Worm (Caenorhabditis elegans): ENCODE measurements around the gene ifet-1.
A peak's percentile ranks its signal among the peaks of the same experiment; 100 is the strongest.

ifet-1 gene

ce11 chrIII:4488892-4489409, 14.0 kb upstream of the ifet-1 start, which contains the start of gene cpg-1:
Gene cpg-1 (plus strand): TSS chrIII:4489359.
- TF ChIP-seq egl-27 (tag; optimal IDR thresholded peaks at IDR 0.05) (no peak), fos-1 (tag; optimal IDR thresholded peaks at IDR 0.05) (no peak), fkh-10 (GFP tag; optimal IDR thresholded peaks at IDR 0.05) (no peak), ceh-82 (tag; optimal IDR thresholded peaks at IDR 0.05) (no peak), sea-2 (GFP tag; optimal IDR thresholded peaks at IDR 0.05) (no peak), ztf-11 (tag; optimal IDR thresholded peaks at IDR 0.05) (no peak), zag-1 (tag; optimal IDR thresholded peaks at IDR 0.05) (no peak), mdl-1 (tag; optimal IDR thresholded peaks at IDR 0.05) (no peak)

ce11 chrIII:4487271-4487670, 12.3 kb upstream of the ifet-1 start:
- TF ChIP-seq nhr-11 (tag; optimal IDR thresholded peaks at IDR 0.05) (peak; percentile 96), aly-2 (tag; optimal IDR thresholded peaks at IDR 0.05) (no peak), ztf-4 (tag; optimal IDR thresholded peaks at IDR 0.05) (no peak), egl-27 (tag; optimal IDR thresholded peaks at IDR 0.05) (no peak)

DNA sequence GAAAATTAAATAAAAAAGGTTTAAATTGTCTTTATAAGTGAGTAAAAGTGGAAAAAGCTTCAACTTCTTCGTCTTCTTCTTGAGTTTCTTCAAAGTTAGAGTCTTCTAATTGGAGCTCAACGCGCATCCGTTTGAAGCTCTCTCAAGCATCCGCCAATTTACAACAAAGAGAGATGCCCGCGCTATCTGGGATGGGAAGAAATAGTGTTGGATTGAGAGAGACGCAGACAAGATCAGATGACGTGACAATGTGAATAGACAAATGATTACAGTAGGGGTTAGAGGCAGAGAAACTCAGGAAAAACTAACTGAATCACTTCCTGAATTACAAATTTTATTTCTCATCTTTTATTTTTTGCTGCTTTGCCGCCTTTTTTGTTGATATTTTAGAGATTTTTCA, 8.0 kb upstream of the ifet-1 start:
- TF ChIP-seq ceh-82 (tag; optimal IDR thresholded peaks at IDR 0.05) = no peak
- TF ChIP-seq zag-1 (tag; optimal IDR thresholded peaks at IDR 0.05) = no peak
- no peak for TF ChIP-seq mdl-1 (tag; optimal IDR thresholded peaks at IDR 0.05)
- no peak for TF ChIP-seq fkh-2 (tag; optimal IDR thresholded peaks at IDR 0.05)
- TF ChIP-seq nhr-77 (tag; optimal IDR thresholded peaks at IDR 0.05) = no peak
- no peak for TF ChIP-seq elt-2 (tag; optimal IDR thresholded peaks at IDR 0.05)
- no peak for TF ChIP-seq aly-2 (tag; optimal IDR thresholded peaks at IDR 0.05)

- TF ChIP-seq ztf-11 (tag; optimal IDR thresholded peaks at IDR 0.05) (no peak), fos-1 (tag; optimal IDR thresholded peaks at IDR 0.05) (no peak), lin-15B (tag; optimal IDR thresholded peaks at IDR 0.05) (no peak), nhr-76 (tag; optimal IDR thresholded peaks at IDR 0.05) (no peak), nhr-12 (tag; optimal IDR thresholded peaks at IDR 0.05) (no peak), daf-12 (tag; optimal IDR thresholded peaks at IDR 0.05) (no peak), pqm-1 (tag; optimal IDR thresholded peaks at IDR 0.05) (no peak), lsy-12 (tag; optimal IDR thresholded peaks at IDR 0.05) (no peak), ceh-9 (tag; optimal IDR thresholded peaks at IDR 0.05) (no peak), R02D3.7 (tag; optimal IDR thresholded peaks at IDR 0.05) (no peak)
Observed at ce11 chrIII:4481787-4482186, 6.8 kb upstream of the ifet-1 start.

DNA sequence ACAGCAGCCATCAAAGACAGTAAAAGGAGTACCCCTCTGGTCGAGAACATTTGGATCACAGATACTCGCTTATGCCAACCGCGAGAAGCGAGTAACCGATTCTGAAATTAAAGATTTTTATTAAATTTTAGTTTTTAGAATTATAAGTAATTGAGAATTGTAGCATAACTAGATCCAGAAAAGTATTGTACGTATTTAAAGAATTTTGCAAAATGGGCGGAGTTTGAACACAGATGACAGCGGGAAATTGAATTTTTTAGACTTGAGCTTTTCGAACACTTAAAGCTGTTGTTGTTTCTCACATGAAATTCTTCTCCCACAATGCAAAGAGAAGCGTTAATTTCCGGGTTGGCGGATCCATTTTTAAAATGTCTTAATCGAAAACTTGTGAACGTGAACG, 2.5 kb upstream of the ifet-1 start, which contains the start of gene ins-17:
ins-17 (minus strand) TSS at position 101 of the 400 bp plus-strand sequence.
- TF ChIP-seq mdl-1 (tag; optimal IDR thresholded peaks at IDR 0.05) (no peak), ceh-9 (tag; optimal IDR thresholded peaks at IDR 0.05) (no peak), nhr-77 (tag; optimal IDR thresholded peaks at IDR 0.05) (no peak), zag-1 (tag; optimal IDR thresholded peaks at IDR 0.05) (no peak), unc-62 (GFP tag; optimal IDR thresholded peaks at IDR 0.05) (no peak), lsy-12 (tag; optimal IDR thresholded peaks at IDR 0.05) (no peak), fkh-2 (tag; optimal IDR thresholded peaks at IDR 0.05) (no peak), nhr-67 (tag; optimal IDR thresholded peaks at IDR 0.05) (no peak)

ce11 chrIII:4476806-4477205, 1.9 kb upstream of the ifet-1 start:
- TF ChIP-seq ama-1 (optimal IDR thresholded peaks at IDR 0.05) (no peak), ceh-28 (tag; optimal IDR thresholded peaks at IDR 0.05) (no peak), pqm-1 (tag; optimal IDR thresholded peaks at IDR 0.05) (no peak)

DNA sequence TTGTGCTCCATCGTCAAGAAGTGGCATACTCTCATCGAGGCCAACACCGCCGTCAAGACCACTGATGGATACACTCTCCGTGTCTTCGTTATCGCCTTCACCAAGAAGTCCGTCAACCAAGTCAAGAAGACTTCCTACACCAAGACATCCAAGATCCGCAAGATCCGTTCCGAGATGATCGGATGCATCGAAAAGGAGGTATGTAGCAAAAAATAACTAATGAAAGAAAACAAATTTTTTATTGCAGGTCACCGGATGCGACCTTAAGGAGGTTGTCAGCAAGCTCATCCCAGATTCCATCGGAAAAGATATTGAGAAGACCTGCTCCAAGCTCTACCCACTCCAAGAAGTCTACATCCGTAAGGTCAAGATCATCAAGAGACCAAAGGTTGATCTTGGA, 1.4 kb upstream of the ifet-1 start:
- TF ChIP-seq nhr-43 (tag; optimal IDR thresholded peaks at IDR 0.05; ENCODE audit: poor library complexity, severe bottlenecking) = no peak
- no peak for TF ChIP-seq ceh-9 (tag; optimal IDR thresholded peaks at IDR 0.05)
- no peak for TF ChIP-seq ama-1 (optimal IDR thresholded peaks at IDR 0.05)
- no peak for TF ChIP-seq mml-1 (tag; optimal IDR thresholded peaks at IDR 0.05)
- no peak for TF ChIP-seq tbx-2 (tag; optimal IDR thresholded peaks at IDR 0.05)
- no peak for TF ChIP-seq lin-39 (tag; optimal IDR thresholded peaks at IDR 0.05)
- TF ChIP-seq nhr-237 (tag; optimal IDR thresholded peaks at IDR 0.05) = no peak
- no peak for TF ChIP-seq nhr-76 (tag; optimal IDR thresholded peaks at IDR 0.05)
- no peak for TF ChIP-seq elt-3 (tag; optimal IDR thresholded peaks at IDR 0.05)
- TF ChIP-seq fos-1 (tag; optimal IDR thresholded peaks at IDR 0.05) = no peak
- no peak for TF ChIP-seq nfya-1 (tag; optimal IDR thresholded peaks at IDR 0.05; ENCODE audit: insufficient read depth)
- no peak for TF ChIP-seq lin-15B (tag; optimal IDR thresholded peaks at IDR 0.05)
